Worm (Caenorhabditis elegans): Measurements from ENCODE around the gene C39B5.2.
"Not testable (repeated sequence)": the region's sequence is repeated elsewhere in the genome, so short reads cannot be mapped to it uniquely, and the experiment has no call there.

DNA sequence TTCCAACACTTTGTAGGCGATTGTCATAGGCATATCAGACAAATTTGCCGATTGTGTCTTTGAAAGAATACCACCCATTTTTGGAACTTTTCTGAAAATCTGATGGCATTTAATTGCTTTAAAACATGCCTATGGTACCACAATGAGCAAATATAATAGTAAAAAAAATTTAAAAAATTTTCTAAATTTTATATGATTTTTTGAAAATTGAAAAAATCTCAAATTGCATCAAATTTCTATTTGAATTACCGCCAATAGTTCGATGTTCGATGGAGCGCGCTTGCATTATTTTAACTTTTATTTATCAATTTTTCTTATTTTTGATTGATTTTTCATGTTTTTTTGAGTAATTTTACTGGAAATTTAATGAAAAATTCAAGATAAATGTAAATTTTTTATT, 26.7 kb downstream of the C39B5.2 start, which contains the start of gene fbxa-42:
- not testable (repeated sequence) for TF ChIP-seq mml-1 (tag; optimal IDR thresholded peaks at IDR 0.05); nhr-25 (tag; optimal IDR thresholded peaks at IDR 0.05); zag-1 (tag; optimal IDR thresholded peaks at IDR 0.05); fkh-10 (GFP tag; optimal IDR thresholded peaks at IDR 0.05); ceh-82 (tag; optimal IDR thresholded peaks at IDR 0.05); ama-1 (optimal IDR thresholded peaks at IDR 0.05); nhr-76 (tag; optimal IDR thresholded peaks at IDR 0.05); nhr-28 (tag; optimal IDR thresholded peaks at IDR 0.05); elt-1 (tag; optimal IDR thresholded peaks at IDR 0.05); mdl-1 (tag; optimal IDR thresholded peaks at IDR 0.05); unc-62 (GFP tag; optimal IDR thresholded peaks at IDR 0.05); tbx-2 (tag; optimal IDR thresholded peaks at IDR 0.05)

All from whole organism, L3 larva.